Fruit fly (Drosophila melanogaster): ENCODE measurements around the gene chp.
A peak's percentile ranks its signal among the peaks of the same experiment; 100 is the strongest.

chp gene

DNA sequence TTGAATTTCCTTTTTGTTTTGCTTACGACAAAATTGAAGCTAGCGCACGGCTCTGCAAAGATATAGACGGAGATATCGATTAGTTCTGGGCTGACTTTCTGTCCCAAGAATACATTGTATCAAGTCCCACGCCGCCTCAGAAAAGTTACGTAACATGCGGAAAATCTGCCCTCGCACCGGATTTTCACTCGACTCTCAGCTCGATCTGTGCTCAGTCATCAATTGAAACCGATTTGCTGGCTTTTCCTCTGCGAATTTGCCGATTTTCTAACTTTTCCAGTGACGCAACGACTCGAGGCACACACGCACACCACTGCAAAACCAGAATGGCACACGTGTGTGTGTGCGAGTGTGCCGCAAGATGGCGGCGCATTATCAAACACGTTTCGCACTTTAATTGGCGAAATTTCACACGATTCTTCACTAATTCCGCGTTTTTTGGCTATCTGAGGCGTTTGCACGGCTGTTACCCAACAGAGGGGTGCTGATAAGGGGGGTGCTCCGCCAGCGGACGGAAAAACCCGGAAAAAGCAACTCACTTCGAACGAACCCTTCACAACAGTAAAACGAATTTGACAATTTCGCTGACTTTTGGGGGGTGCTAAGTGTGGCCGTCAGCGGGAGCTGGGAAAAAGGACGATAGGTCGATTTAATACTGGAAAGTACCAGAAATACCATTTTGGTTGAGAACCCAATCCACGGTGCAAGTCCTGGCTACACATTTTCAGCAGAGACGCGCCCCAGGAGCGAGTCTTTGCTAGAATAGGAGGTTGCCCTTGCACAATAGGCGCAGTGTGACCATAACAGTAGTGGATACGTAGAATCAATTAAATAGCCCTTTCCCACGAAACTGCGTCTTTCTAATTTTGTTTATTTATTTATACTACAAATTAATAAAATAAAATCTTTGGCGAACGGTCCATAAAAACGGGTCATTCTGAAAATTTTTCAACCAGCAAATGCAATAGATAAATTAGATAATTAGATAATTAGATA, 8.8 kb upstream of the chp start, which contains the start of gene ATPsynC (continued):
- TF ChIP-seq dm (GFP tag; optimal IDR thresholded peaks at IDR 0.05) (peak; percentile 39), jing (GFP tag; optimal IDR thresholded peaks at IDR 0.05) (no peak), repo (GFP tag; optimal IDR thresholded peaks at IDR 0.05) (peak; percentile 33), CG16813 (GFP tag; IDR thresholded peaks at IDR 0.05; ENCODE audit: partially characterized antibody) (no peak), kay (GFP tag; optimal IDR thresholded peaks at IDR 0.05) (no peak), Deaf1 (tag; optimal IDR thresholded peaks at IDR 0.05) (peak; percentile 38), CG7963 (GFP tag; IDR thresholded peaks at IDR 0.05; ENCODE audit: partially characterized antibody) (no peak), CG11504 (tag; optimal IDR thresholded peaks at IDR 0.05) (peak; percentile 20), Scr (GFP tag; IDR thresholded peaks at IDR 0.05; ENCODE audit: partially characterized antibody) (no peak), sr (GFP tag; IDR thresholded peaks at IDR 0.05) (no peak), sd (tag; optimal IDR thresholded peaks at IDR 0.05) (peak; percentile 37), chinmo (GFP tag; IDR thresholded peaks at IDR 0.05; ENCODE audit: partially characterized antibody) (no peak), wor (GFP tag; IDR thresholded peaks at IDR 0.05) (no peak), ranshi (GFP tag; IDR thresholded peaks at IDR 0.05) (no peak), lov (optimal IDR thresholded peaks at IDR 0.05) (no peak), lov (GFP tag; IDR thresholded peaks at IDR 0.05) (no peak), CG9817 (tag; optimal IDR thresholded peaks at IDR 0.05) (peak; percentile 38), chn (GFP tag; optimal IDR thresholded peaks at IDR 0.05) (peak; percentile 68), zfh1 (GFP tag; IDR thresholded peaks at IDR 0.05) (no peak), Xrp1 (GFP tag; IDR thresholded peaks at IDR 0.05) (no peak), hkb (optimal IDR thresholded peaks at IDR 0.05) (peak; percentile 31), hkb (GFP tag; IDR thresholded peaks at IDR 0.05) (no peak), CG4282 (GFP tag; optimal IDR thresholded peaks at IDR 0.05) (no peak), Myb (GFP tag; optimal IDR thresholded peaks at IDR 0.05) (peak; percentile 55), CG14965 (GFP tag; optimal IDR thresholded peaks at IDR 0.05; ENCODE audit: borderline replicate concordance) (no peak), seq (GFP tag; IDR thresholded peaks at IDR 0.05) (no peak), Med (GFP tag) (peak; percentile 96), HHEX (GFP tag; optimal IDR thresholded peaks at IDR 0.05) (peak; percentile 20), chm (GFP tag; IDR thresholded peaks at IDR 0.05) (no peak), pita (GFP tag; optimal IDR thresholded peaks at IDR 0.05) (peak; percentile 100), ems (GFP tag; optimal IDR thresholded peaks at IDR 0.05) (peak; percentile 27), CG14050 (GFP tag; IDR thresholded peaks at IDR 0.05) (no peak), vnd (GFP tag; IDR thresholded peaks at IDR 0.05; ENCODE audit: partially characterized antibody) (no peak), Lim3 (GFP tag; IDR thresholded peaks at IDR 0.05) (no peak), dmrt11E (tag; optimal IDR thresholded peaks at IDR 0.05) (no peak), CG18262 (tag; optimal IDR thresholded peaks at IDR 0.05) (no peak), sisA (GFP tag; IDR thresholded peaks at IDR 0.05) (no peak), amos (GFP tag; IDR thresholded peaks at IDR 0.05; ENCODE audit: partially characterized antibody) (no peak), Dbx (GFP tag; IDR thresholded peaks at IDR 0.05) (no peak), Doc3 (GFP tag; IDR thresholded peaks at IDR 0.05; ENCODE audit: partially characterized antibody) (no peak), CG6254 (GFP tag; optimal IDR thresholded peaks at IDR 0.05) (peak; percentile 49), abd-A (tag; optimal IDR thresholded peaks at IDR 0.05) (peak; percentile 70), CG8478 (optimal IDR thresholded peaks at IDR 0.05) (no peak), Side (GFP tag; optimal IDR thresholded peaks at IDR 0.05) (peak; percentile 45), CG7357 (GFP tag; IDR thresholded peaks at IDR 0.05) (peak; percentile 99), ssp (GFP tag; IDR thresholded peaks at IDR 0.05) (no peak), CG5245 (GFP tag; optimal IDR thresholded peaks at IDR 0.05) (no peak), CG12659 (GFP tag; optimal IDR thresholded peaks at IDR 0.05) (peak; percentile 93), CTCF (GFP tag; optimal IDR thresholded peaks at IDR 0.05) (peak; percentile 71), CG17361 (GFP tag; IDR thresholded peaks at IDR 0.05) (no peak)

Measured in whole organism, embryonic.